Worm (Caenorhabditis elegans) whole organism, L1 larva: Measurements from ENCODE around the gene dop-3.

Experiments
- C04F5.9 ChIP-seq: sonication (generic microtip); optimal IDR thresholded peaks from 2 replicates; lab custom pipeline; 2016; ENCODE audit warnings: missing genetic modification characterization, missing compliant biosample characterization
- C16A3.4 ChIP-seq: fragments of 150-350 bp; optimal IDR thresholded peaks from 2 replicates; lab custom pipeline; 2014; ENCODE audit warnings: missing biosample characterization, missing genetic modification characterization
- C34B4.2 ChIP-seq: sonication (generic microtip); optimal IDR thresholded peaks from 2 replicates; lab custom pipeline; 2017; ENCODE audit warnings: mild to moderate bottlenecking, missing genetic modification characterization, missing compliant biosample characterization
- F16B12.6 ChIP-seq: fragments of 150-350 bp; optimal IDR thresholded peaks from 2 replicates; lab custom pipeline; 2014; ENCODE audit warnings: missing biosample characterization, missing genetic modification characterization
- Y116A8C.19 ChIP-seq: sonication (generic microtip); optimal IDR thresholded peaks from 2 replicates; lab custom pipeline; 2016; ENCODE audit warnings: missing compliant biosample characterization, missing genetic modification characterization, borderline replicate concordance
- alr-1 ChIP-seq: fragments of 200-800 bp; sonication (Bioruptor generic); optimal IDR thresholded peaks from 2 replicates; lab custom pipeline; 2018; ENCODE audit warnings: borderline replicate concordance, mild to moderate bottlenecking, missing genetic modification characterization, missing compliant biosample characterization
- aly-2 ChIP-seq: fragments of 150-350 bp; optimal IDR thresholded peaks from 2 replicates; lab custom pipeline; 2014; ENCODE audit warnings: missing biosample characterization, missing genetic modification characterization
- ceh-82 ChIP-seq, 3 experiments: fragments of 150-350 bp in 1 of 3; sonication (generic microtip) in 2 of 3; optimal IDR thresholded peaks; 2 replicates each; lab custom pipeline; 2014 to 2017; ENCODE audit warnings: missing biosample characterization in 3 of 3, missing genetic modification characterization in 3 of 3
- ces-1 ChIP-seq: fragments of 150-350 bp; optimal IDR thresholded peaks from 2 replicates; lab custom pipeline; 2014; ENCODE audit warnings: missing biosample characterization, missing genetic modification reagents, missing genetic modification characterization
- dpl-1 ChIP-seq, 3 experiments: fragments of 150-350 bp in 2 of 3; sonication (generic microtip) in 1 of 3; optimal IDR thresholded peaks; 2 replicates each; lab custom pipeline; 2014 to 2017; ENCODE audit warnings: missing biosample characterization in 3 of 3, missing genetic modification characterization in 3 of 3, missing genetic modification reagents in 3 of 3
- dsc-1 ChIP-seq: sonication (generic microtip); optimal IDR thresholded peaks from 2 replicates; lab custom pipeline; 2016; ENCODE audit warnings: mild to moderate bottlenecking, missing genetic modification characterization, missing compliant biosample characterization
- efl-1 ChIP-seq, 4 experiments: fragments of 150-350 bp; optimal IDR thresholded peaks in 3 of 4; peaks in 1 of 4; 1 replicate in 1 of 4; 2 replicates in 3 of 4; lab custom pipeline; 2014; ENCODE audit warnings: missing biosample characterization in 2 of 4, missing genetic modification characterization in 2 of 4, missing genetic modification reagents in 2 of 4
- egl-13 ChIP-seq: sonication (generic microtip); optimal IDR thresholded peaks from 2 replicates; lab custom pipeline; 2016; ENCODE audit warnings: missing genotype, missing genetic modification reagents, missing genetic modification characterization, missing compliant biosample characterization
- elt-2 ChIP-seq: sonication (generic microtip); optimal IDR thresholded peaks from 2 replicates; lab custom pipeline; 2016; ENCODE audit warnings: missing genetic modification characterization, mild to moderate bottlenecking, inconsistent platforms, missing compliant biosample characterization, missing genetic modification reagents
- elt-3 ChIP-seq, 6 experiments: fragments of 150-350 bp in 1 of 6; sonication (generic microtip); optimal IDR thresholded peaks; 2 replicates each; lab custom pipeline; 2017 to 2018; ENCODE audit warnings: missing biosample characterization in 6 of 6, missing genetic modification characterization in 6 of 6, inconsistent platforms in 1 of 6
- fkh-10 ChIP-seq: sonication (generic microtip); optimal IDR thresholded peaks from 2 replicates; lab custom pipeline; 2017; ENCODE audit warnings: missing biosample characterization, missing genetic modification reagents, missing genetic modification characterization
- fkh-4 ChIP-seq: sonication (generic microtip); optimal IDR thresholded peaks from 2 replicates; lab custom pipeline; 2016; ENCODE audit warnings: missing compliant biosample characterization, missing genetic modification characterization, borderline replicate concordance
- fkh-8 ChIP-seq: sonication (generic microtip); optimal IDR thresholded peaks from 2 replicates; lab custom pipeline; 2016; ENCODE audit warnings: mild to moderate bottlenecking, missing genetic modification characterization, missing compliant biosample characterization
- hlh-17 ChIP-seq: fragments of 200-800 bp; sonication (Bioruptor generic); optimal IDR thresholded peaks from 2 replicates; lab custom pipeline; 2018; ENCODE audit warnings: missing genetic modification characterization, mild to moderate bottlenecking, missing compliant biosample characterization, moderate library complexity, borderline replicate concordance
- hlh-4 ChIP-seq: sonication (generic microtip); optimal IDR thresholded peaks from 2 replicates; lab custom pipeline; 2016; ENCODE audit warnings: mild to moderate bottlenecking, missing genetic modification characterization, missing compliant biosample characterization
- isw-1 ChIP-seq: fragments of 200-800 bp; sonication (Bioruptor generic); IDR thresholded peaks from 2 replicates; pipeline ENCODE4 v1.3.6; 2022; ENCODE audit warnings: missing genetic modification characterization, missing compliant biosample characterization
- lin-14 ChIP-seq: fragments of 200-800 bp; sonication (Bioruptor generic); optimal IDR thresholded peaks from 2 replicates; lab custom pipeline; 2018; ENCODE audit warnings: mild to moderate bottlenecking, missing genetic modification characterization, moderate library complexity, missing compliant biosample characterization
- lin-15B ChIP-seq: fragments of 150-350 bp; sonication (generic microtip); optimal IDR thresholded peaks from 3 replicates; lab custom pipeline; 2014; ENCODE audit warnings: missing biosample characterization, missing genetic modification characterization
- lin-39 ChIP-seq: fragments of 150-350 bp; optimal IDR thresholded peaks from 2 replicates; lab custom pipeline; 2014; ENCODE audit warnings: missing biosample characterization, missing genetic modification reagents, missing genetic modification characterization
- lsy-2 ChIP-seq, 2 experiments: fragments of 150-350 bp; optimal IDR thresholded peaks; 2 replicates each; lab custom pipeline; 2014; ENCODE audit warnings: missing biosample characterization in 2 of 2, missing genetic modification characterization in 2 of 2
- mab-9 ChIP-seq: fragments of 200-800 bp; sonication (Bioruptor generic); IDR thresholded peaks from 2 replicates; pipeline ENCODE4 v1.3.6; 2022; ENCODE audit warnings: missing genetic modification reagents, missing genetic modification characterization, missing compliant biosample characterization
- mdl-1 ChIP-seq, 2 experiments: fragments of 150-350 bp; optimal IDR thresholded peaks; 2 replicates each; lab custom pipeline; 2014 to 2017; ENCODE audit warnings: missing biosample characterization in 2 of 2, missing genetic modification characterization in 2 of 2, inconsistent platforms in 1 of 2
- mef-2 ChIP-seq: fragments of 150-350 bp; optimal IDR thresholded peaks from 2 replicates; lab custom pipeline; 2014; ENCODE audit warnings: missing biosample characterization, missing genetic modification characterization
- nhr-11 ChIP-seq: fragments of 150-350 bp; optimal IDR thresholded peaks from 2 replicates; lab custom pipeline; 2014; ENCODE audit warnings: missing biosample characterization, missing genetic modification characterization
- nhr-12 ChIP-seq: sonication (generic microtip); optimal IDR thresholded peaks from 2 replicates; lab custom pipeline; 2017; ENCODE audit warnings: missing biosample characterization, missing genetic modification characterization
- nhr-19 ChIP-seq: fragments of 200-800 bp; sonication (Bioruptor generic); conservative IDR thresholded peaks from 2 replicates; pipeline ENCODE4 v1.3.6; 2022; ENCODE audit warnings: missing genetic modification characterization, missing compliant biosample characterization
- nhr-28 ChIP-seq: fragments of 150-350 bp; optimal IDR thresholded peaks from 2 replicates; lab custom pipeline; 2014; ENCODE audit warnings: missing biosample characterization, missing genetic modification characterization
- nhr-71 ChIP-seq: sonication (generic microtip); optimal IDR thresholded peaks from 2 replicates; lab custom pipeline; 2016; ENCODE audit warnings: mild to moderate bottlenecking, missing genetic modification characterization, moderate library complexity, missing compliant biosample characterization
- pag-3 ChIP-seq: sonication (generic microtip); optimal IDR thresholded peaks from 2 replicates; lab custom pipeline; 2017; ENCODE audit warnings: missing genetic modification characterization, mild to moderate bottlenecking, missing compliant biosample characterization, antibody characterized with exemption, borderline replicate concordance; ENCODE audit not compliant: insufficient read depth
- pqm-1 ChIP-seq: sonication (generic microtip); optimal IDR thresholded peaks from 3 replicates; lab custom pipeline; 2017; ENCODE audit warnings: missing biosample characterization, missing genetic modification characterization
- rnt-1 ChIP-seq: sonication (generic microtip); optimal IDR thresholded peaks from 2 replicates; lab custom pipeline; 2016; ENCODE audit warnings: mild to moderate bottlenecking, missing genetic modification characterization, moderate library complexity, missing compliant biosample characterization
- snpc-4 ChIP-seq: fragments of 150-350 bp; optimal IDR thresholded peaks from 2 replicates; lab custom pipeline; 2014; ENCODE audit warnings: missing biosample characterization, missing genetic modification characterization
- snu-23 ChIP-seq: sonication (generic microtip); optimal IDR thresholded peaks from 2 replicates; lab custom pipeline; 2016; ENCODE audit warnings: missing genetic modification characterization, missing compliant biosample characterization
- sox-4 ChIP-seq: sonication (generic microtip); optimal IDR thresholded peaks from 2 replicates; lab custom pipeline; 2016; ENCODE audit warnings: missing genetic modification characterization, missing compliant biosample characterization
- sptf-1 ChIP-seq: fragments of 150-350 bp; optimal IDR thresholded peaks from 2 replicates; lab custom pipeline; 2014; ENCODE audit warnings: missing biosample characterization, missing genetic modification characterization
- sup-37 ChIP-seq: fragments of 200-800 bp; sonication (Bioruptor generic); optimal IDR thresholded peaks from 2 replicates; lab custom pipeline; 2018; ENCODE audit warnings: mild to moderate bottlenecking, missing genetic modification characterization, missing compliant biosample characterization
- swsn-7 ChIP-seq: sonication (generic microtip); optimal IDR thresholded peaks from 2 replicates; lab custom pipeline; 2016; ENCODE audit warnings: missing genetic modification characterization, missing compliant biosample characterization
- tbx-2 ChIP-seq: sonication (generic microtip); optimal IDR thresholded peaks from 2 replicates; lab custom pipeline; 2016; ENCODE audit warnings: missing genetic modification characterization, missing compliant biosample characterization
- tlp-1 ChIP-seq: fragments of 150-350 bp; optimal IDR thresholded peaks from 2 replicates; lab custom pipeline; 2014; ENCODE audit warnings: missing biosample characterization, missing genetic modification characterization
- unc-130 ChIP-seq: fragments of 150-350 bp; optimal IDR thresholded peaks from 2 replicates; lab custom pipeline; 2017; ENCODE audit warnings: missing biosample characterization, missing genetic modification characterization, inconsistent platforms
- unc-98 ChIP-seq: fragments of 200-800 bp; sonication (Bioruptor generic); IDR thresholded peaks from 2 replicates; pipeline ENCODE4 v1.3.6; 2022; ENCODE audit warnings: missing genetic modification characterization, missing compliant biosample characterization
- zag-1 ChIP-seq: fragments of 150-350 bp; optimal IDR thresholded peaks from 2 replicates; lab custom pipeline; 2014; ENCODE audit warnings: missing biosample characterization, missing genetic modification characterization
- ztf-4 ChIP-seq: fragments of 150-350 bp; optimal IDR thresholded peaks from 2 replicates; lab custom pipeline; 2014; ENCODE audit warnings: missing biosample characterization, missing genetic modification characterization

dop-3 gene

DNA sequence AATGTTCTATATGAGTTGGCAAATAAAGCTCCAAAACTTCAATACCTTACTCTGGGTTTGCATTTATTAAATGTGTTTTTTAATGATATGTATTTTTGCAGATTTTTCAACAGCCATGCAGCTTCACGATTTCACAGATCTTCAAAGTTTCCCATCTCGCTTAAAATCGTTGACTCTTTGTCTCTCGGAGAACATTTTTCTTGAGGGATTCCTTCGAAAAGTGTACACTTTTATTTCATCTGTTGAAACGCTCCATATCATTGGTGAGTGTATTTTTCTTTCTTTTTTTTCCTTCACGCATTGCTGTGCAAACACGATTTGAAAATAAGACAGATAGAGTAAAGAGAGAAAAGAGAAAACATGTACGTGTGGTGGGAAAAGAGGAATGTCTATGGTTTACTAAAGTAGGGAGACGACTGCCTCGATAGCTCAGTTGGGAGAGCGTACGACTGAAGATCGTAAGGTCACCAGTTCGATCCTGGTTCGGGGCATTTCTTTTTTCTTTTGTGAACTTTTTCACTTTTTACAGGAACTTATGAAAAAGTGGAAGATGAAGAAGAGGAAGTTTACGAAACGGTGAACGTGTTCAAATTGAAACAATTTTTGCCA lies 23.8 kb upstream of the dop-3 start (continued):
- TF ChIP-seq zag-1 (tag; lab: Kevin White, UChicago) (no peak), ces-1 (GFP tag; lab: Kevin White, UChicago) (no peak), snpc-4 (tag; lab: Kevin White, UChicago) (peak; percentile 36), nhr-12 (tag; lab: Kevin White, UChicago) (no peak), tbx-2 (tag; lab: Kevin White, UChicago) (peak; percentile 67), pag-3 (tag; lab: Kevin White, UChicago) (no peak), C34B4.2 (tag; lab: Kevin White, UChicago) (no peak), lin-15B (no peak), dsc-1 (tag; lab: Kevin White, UChicago) (peak; percentile 79), unc-98 (GFP tag; lab: Robert Waterston, UW) (no peak), sox-4 (tag; lab: Kevin White, UChicago) (no peak), nhr-11 (no peak), dpl-1 (GFP tag; optimal IDR thresholded peaks at IDR 0.05; lab: Kevin White, UChicago) (no peak), sptf-1 (tag; lab: Kevin White, UChicago) (no peak), swsn-7 (tag; lab: Kevin White, UChicago) (peak; percentile 76), lin-39 (tag; lab: Kevin White, UChicago) (no peak), isw-1 (GFP tag; lab: Robert Waterston, UW) (no peak), ceh-82 (tag; optimal IDR thresholded peaks at IDR 0.05; lab: Kevin White, UChicago) (peak; percentile 43 to 55 (median 50)), fkh-10 (GFP tag; lab: Kevin White, UChicago) (peak; percentile 25), C04F5.9 (tag; lab: Kevin White, UChicago) (no peak), lsy-2 (tag; optimal IDR thresholded peaks at IDR 0.05; lab: Kevin White, UChicago) (peak; percentile 33 to 67), nhr-28 (tag; lab: Kevin White, UChicago) (no peak), elt-3 (tag; optimal IDR thresholded peaks at IDR 0.05; lab: Kevin White, UChicago) (peak in 1 of 6 experiments; percentile 74), mef-2 (tag; lab: Kevin White, UChicago) (no peak), sup-37 (GFP tag; lab: Kevin White, UChicago) (peak; percentile 25), lin-14 (GFP tag; lab: Kevin White, UChicago) (peak; percentile 72), hlh-4 (tag; lab: Kevin White, UChicago) (no peak), hlh-17 (GFP tag; lab: Kevin White, UChicago) (no peak), tlp-1 (tag; lab: Kevin White, UChicago) (no peak), C16A3.4 (tag; lab: Kevin White, UChicago) (peak; percentile 71), aly-2 (tag; lab: Kevin White, UChicago) (peak; percentile 82), alr-1 (tag; lab: Kevin White, UChicago) (no peak)

ce11 chrX:6591674-6592073 lies 22.1 kb upstream of the dop-3 start:
- TF ChIP-seq Y116A8C.19 (tag; lab: Kevin White, UChicago), result no peak
- no peak for TF ChIP-seq lin-15B
- no peak for TF ChIP-seq hlh-4 (tag; lab: Kevin White, UChicago)
- TF ChIP-seq unc-98 (GFP tag; lab: Robert Waterston, UW), result no peak
- no peak for TF ChIP-seq ceh-82 (tag; optimal IDR thresholded peaks at IDR 0.05; lab: Kevin White, UChicago)
- TF ChIP-seq sptf-1 (tag; lab: Kevin White, UChicago), result no peak
- TF ChIP-seq mab-9 (GFP tag; lab: Robert Waterston, UW), result no peak
- TF ChIP-seq ztf-4, result no peak
- TF ChIP-seq dsc-1 (tag; lab: Kevin White, UChicago), result peak; percentile 33
- no peak for TF ChIP-seq swsn-7 (tag; lab: Kevin White, UChicago)
- TF ChIP-seq fkh-10 (GFP tag; lab: Kevin White, UChicago), result no peak
- no peak for TF ChIP-seq elt-2 (tag; lab: Kevin White, UChicago)
- no peak for TF ChIP-seq fkh-8 (tag; lab: Kevin White, UChicago)
- TF ChIP-seq lin-39 (tag; lab: Kevin White, UChicago), result peak; percentile 9
- no peak for TF ChIP-seq efl-1 (optimal IDR thresholded peaks at IDR 0.05; lab: Kevin White, UChicago)
- TF ChIP-seq efl-1 (GFP tag; optimal IDR thresholded peaks at IDR 0.05 in 1 of 2; lab: Kevin White, UChicago), result peak in 1 of 2 experiments; percentile 60
- TF ChIP-seq pqm-1 (tag; lab: Kevin White, UChicago), result no peak
- TF ChIP-seq unc-130 (tag; lab: Kevin White, UChicago), result peak; percentile 44
- no peak for TF ChIP-seq egl-13 (tag; lab: Kevin White, UChicago)
- peak; percentile 84 for TF ChIP-seq rnt-1 (tag; lab: Kevin White, UChicago)
- peak; percentile 99 for TF ChIP-seq pag-3 (tag; lab: Kevin White, UChicago)
- peak; percentile 74 for TF ChIP-seq nhr-71 (tag; lab: Kevin White, UChicago)
- peak in 1 of 2 experiments; percentile 2 for TF ChIP-seq mdl-1 (tag; optimal IDR thresholded peaks at IDR 0.05; lab: Kevin White, UChicago)
- TF ChIP-seq snu-23, result peak; percentile 48
- no peak for TF ChIP-seq F16B12.6
- TF ChIP-seq fkh-4, result no peak
- peak; percentile 37 for TF ChIP-seq nhr-19 (GFP tag; lab: Robert Waterston, UW)
